Worm (Caenorhabditis elegans) whole organism, L3 larva: ENCODE results near the gene sto-6.

Experiments
- ama-1 ChIP-seq: fragments of 150-350 bp; optimal IDR thresholded peaks from 2 replicates; lab custom pipeline; 2018
- ceh-82 ChIP-seq: fragments of 150-350 bp; optimal IDR thresholded peaks from 2 replicates; lab custom pipeline; 2014; ENCODE audit warnings: missing biosample characterization, missing genetic modification characterization
- nhr-12 ChIP-seq: fragments of 150-350 bp; optimal IDR thresholded peaks from 2 replicates; lab custom pipeline; 2014; ENCODE audit warnings: missing biosample characterization, missing genetic modification characterization
- nhr-237 ChIP-seq: fragments of 150-350 bp; optimal IDR thresholded peaks from 2 replicates; lab custom pipeline; 2014; ENCODE audit warnings: missing biosample characterization, missing genetic modification characterization
- tbx-2 ChIP-seq: sonication (generic microtip); optimal IDR thresholded peaks from 2 replicates; lab custom pipeline; 2016; ENCODE audit warnings: mild to moderate bottlenecking, missing genetic modification characterization, missing compliant biosample characterization
- ztf-11 ChIP-seq: fragments of 150-350 bp; optimal IDR thresholded peaks from 2 replicates; lab custom pipeline; 2014; ENCODE audit warnings: missing biosample characterization, missing genetic modification characterization

ce11 chrX:11617387-11617786 is 14.8 kb upstream of the sto-6 start, which contains the start of gene F52D10.4:
- TF ChIP-seq nhr-237 (tag; lab: Kevin White, UChicago) (no peak), nhr-12 (tag; lab: Kevin White, UChicago) (no peak), ztf-11 (tag; lab: Kevin White, UChicago) (no peak), ama-1 (lab: Kevin White, UChicago) (no peak), ceh-82 (tag; lab: Kevin White, UChicago) (no peak), tbx-2 (tag; lab: Kevin White, UChicago) (no peak)
